Fruit fly (Drosophila melanogaster) whole organism, prepupa: ENCODE results near the gene CG15822.

Experiments used
- CG8632 ChIP-seq: fragments of 200-800 bp; sonication (Bioruptor generic); optimal IDR thresholded peaks from 3 replicates; lab custom pipeline; 2016; ENCODE audit warnings: missing biosample characterization, missing genetic modification characterization
- Gug ChIP-seq: fragments of 200-800 bp; sonication (Bioruptor generic); IDR thresholded peaks from 2 replicates; pipeline ENCODE4 v1.3.6; 2022; ENCODE audit warnings: missing biosample characterization, missing genetic modification characterization

DNA sequence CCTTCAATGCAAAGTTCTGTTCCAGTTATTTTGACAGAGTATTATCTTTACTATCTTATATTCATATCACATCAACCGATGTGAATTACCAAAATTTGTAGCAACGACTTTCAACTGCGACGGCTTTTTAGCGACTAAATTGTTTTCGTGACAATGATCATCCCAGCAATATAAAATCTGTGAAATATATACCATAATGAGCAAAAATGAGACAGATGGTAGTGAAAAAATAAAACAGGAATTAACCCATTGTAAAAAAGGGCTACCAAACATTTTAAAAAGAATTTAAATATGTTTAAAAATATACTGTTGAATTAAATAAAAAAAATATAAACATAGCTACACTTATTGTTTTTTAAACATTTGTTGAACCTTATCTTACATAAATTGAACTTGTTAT is 10.6 kb upstream of the CG15822 start, which contains the start of gene CG15820:
- TF ChIP-seq Gug (GFP tag; lab: Robert Waterston, UW), result no peak
- TF ChIP-seq CG8632 (GFP tag; lab: Kevin White, UChicago), result no peak
